Worm (Caenorhabditis elegans) whole organism, L2 larva: ENCODE measurements around the gene srv-25.

Experiments
- C34F6.9 ChIP-seq: fragments of 150-350 bp; optimal IDR thresholded peaks from 2 replicates; lab custom pipeline; 2014; ENCODE audit warnings: missing biosample characterization, missing genetic modification characterization
- F13H6.1 ChIP-seq: sonication (generic microtip); optimal IDR thresholded peaks from 2 replicates; lab custom pipeline; 2016; ENCODE audit warnings: missing genetic modification characterization, missing compliant biosample characterization
- R02D3.7 ChIP-seq: fragments of 150-350 bp; optimal IDR thresholded peaks from 2 replicates; lab custom pipeline; 2014; ENCODE audit warnings: missing biosample characterization, missing genetic modification characterization
- Y55F3AM.14 ChIP-seq: fragments of 200-800 bp; sonication (Bioruptor generic); optimal IDR thresholded peaks from 2 replicates; lab custom pipeline; 2018; ENCODE audit warnings: mild to moderate bottlenecking, missing genetic modification characterization, missing compliant biosample characterization
- aly-2 ChIP-seq: fragments of 150-350 bp; optimal IDR thresholded peaks from 2 replicates; lab custom pipeline; 2014; ENCODE audit warnings: missing biosample characterization, missing genetic modification characterization
- ama-1 ChIP-seq: fragments of 150-350 bp; optimal IDR thresholded peaks from 2 replicates; lab custom pipeline; 2018; ENCODE audit warnings: inconsistent platforms
- blmp-1 ChIP-seq: sonication (generic microtip); optimal IDR thresholded peaks from 2 replicates; lab custom pipeline; 2017; ENCODE audit warnings: missing genetic modification characterization, mild to moderate bottlenecking, missing compliant biosample characterization, antibody characterized with exemption, moderate library complexity; ENCODE audit not compliant: insufficient read depth
- ceh-82 ChIP-seq: fragments of 150-350 bp; optimal IDR thresholded peaks from 2 replicates; lab custom pipeline; 2014; ENCODE audit warnings: missing biosample characterization, missing genetic modification characterization
- crh-2 ChIP-seq: sonication (generic microtip); optimal IDR thresholded peaks from 2 replicates; lab custom pipeline; 2017; ENCODE audit warnings: missing biosample characterization, missing genetic modification characterization
- dmd-4 ChIP-seq: sonication (generic microtip); optimal IDR thresholded peaks from 2 replicates; lab custom pipeline; 2017; ENCODE audit warnings: missing biosample characterization, missing genetic modification characterization
- egl-27 ChIP-seq: sonication (generic microtip); optimal IDR thresholded peaks from 3 replicates; lab custom pipeline; 2017; ENCODE audit warnings: missing biosample characterization, missing genetic modification reagents, missing genetic modification characterization
- elt-3 ChIP-seq: sonication (generic microtip); optimal IDR thresholded peaks from 2 replicates; lab custom pipeline; 2017; ENCODE audit warnings: missing biosample characterization, missing genetic modification characterization
- fos-1 ChIP-seq: fragments of 150-350 bp; optimal IDR thresholded peaks from 2 replicates; lab custom pipeline; 2014; ENCODE audit warnings: missing biosample characterization, missing genetic modification characterization
- gmeb-1 ChIP-seq: fragments of 150-350 bp; optimal IDR thresholded peaks from 2 replicates; lab custom pipeline; 2014; ENCODE audit warnings: missing biosample characterization, missing genetic modification characterization
- lin-11 ChIP-seq: fragments of 150-350 bp; sonication (generic microtip); optimal IDR thresholded peaks from 2 replicates; lab custom pipeline; 2014; ENCODE audit warnings: missing biosample characterization, missing genetic modification characterization, inconsistent platforms, mixed read lengths
- lin-39 ChIP-seq: fragments of 150-350 bp; optimal IDR thresholded peaks from 2 replicates; lab custom pipeline; 2014; ENCODE audit warnings: missing biosample characterization, missing genetic modification reagents, missing genetic modification characterization
- lsy-2 ChIP-seq, 2 experiments: fragments of 150-350 bp in 1 of 2; sonication (generic microtip) in 1 of 2; optimal IDR thresholded peaks; 2 replicates each; lab custom pipeline; 2014 to 2017; ENCODE audit warnings: missing biosample characterization in 2 of 2, missing genetic modification characterization in 2 of 2
- mbf-1 ChIP-seq: sonication (generic microtip); optimal IDR thresholded peaks from 2 replicates; lab custom pipeline; 2017; ENCODE audit warnings: missing biosample characterization, missing genetic modification characterization
- nhr-11 ChIP-seq: fragments of 150-350 bp; optimal IDR thresholded peaks from 2 replicates; lab custom pipeline; 2014; ENCODE audit warnings: missing biosample characterization, missing genetic modification characterization
- nhr-12 ChIP-seq: fragments of 150-350 bp; optimal IDR thresholded peaks from 2 replicates; lab custom pipeline; 2014; ENCODE audit warnings: missing biosample characterization, missing genetic modification characterization
- nhr-21 ChIP-seq: fragments of 150-350 bp; optimal IDR thresholded peaks from 2 replicates; lab custom pipeline; 2014; ENCODE audit warnings: missing biosample characterization, missing genetic modification characterization
- nhr-23 ChIP-seq: fragments of 150-350 bp; optimal IDR thresholded peaks from 2 replicates; lab custom pipeline; 2014; ENCODE audit warnings: missing biosample characterization, missing genetic modification reagents, missing genetic modification characterization
- nhr-25 ChIP-seq: fragments of 150-350 bp; sonication (generic microtip); optimal IDR thresholded peaks from 3 replicates; lab custom pipeline; 2014; ENCODE audit warnings: missing biosample characterization, missing genetic modification characterization
- nhr-6 ChIP-seq: fragments of 150-350 bp; optimal IDR thresholded peaks from 2 replicates; lab custom pipeline; 2014; ENCODE audit warnings: missing biosample characterization, missing genetic modification characterization
- peb-1 ChIP-seq: fragments of 150-350 bp; optimal IDR thresholded peaks from 2 replicates; lab custom pipeline; 2014; ENCODE audit warnings: missing biosample characterization, missing genetic modification characterization
- skn-1 ChIP-seq: sonication (generic microtip); optimal IDR thresholded peaks from 2 replicates; lab custom pipeline; 2017; ENCODE audit warnings: missing biosample characterization, missing genetic modification characterization
- sma-3 ChIP-seq: sonication (generic microtip); optimal IDR thresholded peaks from 2 replicates; lab custom pipeline; 2016; ENCODE audit warnings: missing genetic modification reagents, missing genetic modification characterization, missing compliant biosample characterization
- sma-9 ChIP-seq, 2 experiments: fragments of 150-350 bp in 1 of 2; sonication (generic microtip) in 1 of 2; optimal IDR thresholded peaks; 2 replicates each; lab custom pipeline; 2014 to 2016; ENCODE audit warnings: missing genetic modification characterization in 2 of 2, mild to moderate bottlenecking in 1 of 2, missing biosample characterization in 1 of 2, missing compliant biosample characterization in 1 of 2, missing genetic modification reagents in 1 of 2, moderate library complexity in 1 of 2
- snpc-4 ChIP-seq: fragments of 150-350 bp; optimal IDR thresholded peaks from 2 replicates; lab custom pipeline; 2014; ENCODE audit warnings: missing biosample characterization, missing genetic modification characterization
- unc-55 ChIP-seq: fragments of 150-350 bp; sonication (generic microtip); optimal IDR thresholded peaks from 3 replicates; lab custom pipeline; 2014; ENCODE audit warnings: missing biosample characterization, missing genetic modification reagents, missing genetic modification characterization
- unc-62 ChIP-seq: fragments of 150-350 bp; optimal IDR thresholded peaks from 2 replicates; lab custom pipeline; 2014; ENCODE audit warnings: missing biosample characterization, missing genetic modification reagents, missing genetic modification characterization
- zag-1 ChIP-seq: fragments of 150-350 bp; optimal IDR thresholded peaks from 2 replicates; lab custom pipeline; 2014; ENCODE audit warnings: missing biosample characterization, missing genetic modification characterization
- ztf-1 ChIP-seq: fragments of 200-800 bp; sonication (Bioruptor generic); conservative IDR thresholded peaks from 2 replicates; pipeline ENCODE4 v1.3.6; 2022; ENCODE audit warnings: missing genetic modification characterization, missing compliant biosample characterization

srv-25 gene

DNA sequence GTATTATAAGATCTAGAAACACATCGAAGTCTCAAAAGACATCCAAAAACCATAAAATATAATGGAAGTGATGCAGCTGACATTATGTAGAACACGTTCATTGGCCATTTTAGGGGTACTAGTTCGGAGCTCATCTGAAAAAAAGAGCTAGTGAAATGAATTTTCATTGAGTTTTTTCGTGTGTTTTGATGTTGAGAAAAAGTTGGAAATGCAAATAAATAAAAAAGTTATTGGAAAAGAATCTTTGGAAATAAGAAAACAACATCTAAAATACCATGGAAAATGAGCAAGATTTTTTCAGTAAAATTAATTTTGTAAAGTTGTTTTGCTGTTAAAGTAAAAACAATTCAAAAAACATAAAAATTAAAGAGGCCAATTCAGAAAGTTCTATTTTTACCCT, 12.8 kb downstream of the srv-25 start, which contains the start of gene srv-24:
TSS of gene srv-24 (minus strand) at position 101 of the 400 bp plus-strand sequence.
- TF ChIP-seq ama-1 (lab: Kevin White, UChicago) (no peak), fos-1 (tag; lab: Kevin White, UChicago) (no peak), peb-1 (no peak), unc-55 (GFP tag; lab: Kevin White, UChicago) (no peak), crh-2 (no peak), elt-3 (no peak), nhr-21 (tag; lab: Kevin White, UChicago) (no peak), skn-1 (no peak), lin-11 (tag; lab: Kevin White, UChicago) (no peak), blmp-1 (tag; lab: Kevin White, UChicago) (no peak), mbf-1 (tag; lab: Kevin White, UChicago) (no peak)

DNA sequence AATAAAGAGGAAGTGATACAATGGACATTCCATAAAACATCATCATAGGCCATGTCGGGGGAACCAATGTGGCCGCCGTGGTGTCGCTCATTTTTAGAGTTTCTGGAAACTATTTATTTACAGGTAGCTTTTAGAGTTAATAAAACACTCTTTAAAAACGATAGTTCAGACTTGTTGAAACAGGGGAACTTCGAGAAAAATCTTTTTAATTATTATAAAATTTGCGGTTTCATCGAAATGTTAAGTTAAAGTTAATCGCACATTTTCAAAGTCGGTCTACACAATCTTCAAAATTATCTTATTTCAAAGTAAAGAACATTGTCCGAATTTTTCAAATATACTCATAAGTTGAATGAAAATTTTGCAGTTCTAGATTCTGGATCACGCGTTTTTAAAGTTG, 19.3 kb downstream of the srv-25 start, which contains the start of gene ops-1:
TSS of gene ops-1 (minus strand) at position 101 of the 400 bp plus-strand sequence.
- TF ChIP-seq elt-3 (no peak), lin-11 (tag; lab: Kevin White, UChicago) (no peak), egl-27 (tag; lab: Kevin White, UChicago) (no peak), zag-1 (tag; lab: Kevin White, UChicago) (no peak), gmeb-1 (no peak), unc-62 (GFP tag; lab: Kevin White, UChicago) (no peak), peb-1 (no peak), crh-2 (no peak), snpc-4 (tag; lab: Kevin White, UChicago) (no peak), sma-3 (GFP tag; lab: Kevin White, UChicago) (no peak), nhr-12 (tag; lab: Kevin White, UChicago) (no peak), blmp-1 (tag; lab: Kevin White, UChicago) (no peak), nhr-6 (no peak), nhr-21 (tag; lab: Kevin White, UChicago) (no peak), skn-1 (no peak)
- TF ChIP-seq, all 48 proteins: peak for 0

DNA sequence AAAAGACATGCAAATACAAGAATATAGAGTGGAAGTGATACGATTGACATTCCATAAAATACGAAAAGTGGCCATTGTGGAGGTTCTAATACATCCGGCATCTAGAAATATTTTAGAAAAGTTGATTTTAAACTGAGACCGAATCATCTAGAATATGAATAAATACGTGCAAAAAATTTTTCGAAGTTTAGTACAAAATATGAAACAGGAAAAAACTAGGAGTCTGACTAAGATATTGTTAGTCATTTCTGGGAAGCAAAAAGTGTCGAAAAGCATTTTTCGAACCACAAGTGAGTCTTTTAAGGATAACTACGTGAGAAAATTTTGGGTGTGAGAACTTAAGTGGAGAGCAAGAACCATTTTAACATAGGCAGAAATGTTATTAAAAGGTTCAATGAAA, 21.4 kb downstream of the srv-25 start, which contains the start of gene srv-32:
TSS of gene srv-32 (minus strand) at position 101 of the 400 bp plus-strand sequence.
- TF ChIP-seq nhr-21 (tag; lab: Kevin White, UChicago) (no peak), F13H6.1 (tag; lab: Kevin White, UChicago) (no peak), R02D3.7 (tag; lab: Kevin White, UChicago) (no peak), lin-39 (tag; lab: Kevin White, UChicago) (no peak), Y55F3AM.14 (no peak), nhr-25 (tag; lab: Kevin White, UChicago) (no peak), lsy-2 (tag; optimal IDR thresholded peaks at IDR 0.05; lab: Kevin White, UChicago) (no peak), zag-1 (tag; lab: Kevin White, UChicago) (no peak), sma-9 (GFP tag; optimal IDR thresholded peaks at IDR 0.05; lab: Kevin White, UChicago) (no peak), sma-9 (tag; optimal IDR thresholded peaks at IDR 0.05; lab: Kevin White, UChicago) (no peak), ztf-1 (GFP tag; lab: Robert Waterston, UW) (no peak), nhr-23 (tag; lab: Kevin White, UChicago) (no peak), unc-55 (GFP tag; lab: Kevin White, UChicago) (no peak), ceh-82 (tag; lab: Kevin White, UChicago) (no peak), C34F6.9 (tag; lab: Kevin White, UChicago) (no peak)

DNA sequence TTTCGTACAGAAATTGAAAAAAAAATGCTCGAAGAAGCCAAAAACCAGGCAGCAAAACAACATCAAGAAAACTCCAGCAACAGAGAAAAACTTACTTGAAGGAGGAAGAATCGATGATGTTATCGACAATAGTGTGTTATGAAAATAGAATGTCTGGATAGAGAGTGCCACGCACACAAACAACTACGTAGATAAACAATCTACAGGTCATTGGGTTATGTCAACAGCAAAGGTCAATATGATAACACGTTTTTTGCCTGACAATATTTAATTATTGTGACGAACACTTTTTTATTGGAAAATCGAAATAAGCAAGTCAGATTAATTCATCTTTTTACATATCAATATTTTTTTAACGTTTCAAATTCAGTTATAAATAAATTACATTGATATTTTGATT, 24.1 kb downstream of the srv-25 start, which contains the start of gene sams-5:
TSS of gene sams-5 (minus strand) at position 131 of the 400 bp plus-strand sequence.
- TF ChIP-seq nhr-21 (tag; lab: Kevin White, UChicago) = no peak
- no peak for TF ChIP-seq fos-1 (tag; lab: Kevin White, UChicago)
- TF ChIP-seq C34F6.9 (tag; lab: Kevin White, UChicago) = no peak
- TF ChIP-seq skn-1 = no peak
- no peak for TF ChIP-seq lin-11 (tag; lab: Kevin White, UChicago)
- no peak for TF ChIP-seq mbf-1 (tag; lab: Kevin White, UChicago)
- no peak for TF ChIP-seq lin-39 (tag; lab: Kevin White, UChicago)
- TF ChIP-seq unc-62 (GFP tag; lab: Kevin White, UChicago) = no peak
- no peak for TF ChIP-seq nhr-6
- no peak for TF ChIP-seq nhr-23 (tag; lab: Kevin White, UChicago)
- no peak for TF ChIP-seq aly-2 (tag; lab: Kevin White, UChicago)
- TF ChIP-seq gmeb-1 = no peak
- TF ChIP-seq dmd-4 (tag; lab: Kevin White, UChicago) = no peak
- TF ChIP-seq ztf-1 (GFP tag; lab: Robert Waterston, UW) = no peak
- no peak for TF ChIP-seq snpc-4 (tag; lab: Kevin White, UChicago)
- no peak for TF ChIP-seq nhr-11 (tag; lab: Kevin White, UChicago)
- TF ChIP-seq, all 48 proteins: peak for 0
